Worm (Caenorhabditis elegans): ENCODE measurements around the gene ttr-2.

Gene ttr-2

DNA sequence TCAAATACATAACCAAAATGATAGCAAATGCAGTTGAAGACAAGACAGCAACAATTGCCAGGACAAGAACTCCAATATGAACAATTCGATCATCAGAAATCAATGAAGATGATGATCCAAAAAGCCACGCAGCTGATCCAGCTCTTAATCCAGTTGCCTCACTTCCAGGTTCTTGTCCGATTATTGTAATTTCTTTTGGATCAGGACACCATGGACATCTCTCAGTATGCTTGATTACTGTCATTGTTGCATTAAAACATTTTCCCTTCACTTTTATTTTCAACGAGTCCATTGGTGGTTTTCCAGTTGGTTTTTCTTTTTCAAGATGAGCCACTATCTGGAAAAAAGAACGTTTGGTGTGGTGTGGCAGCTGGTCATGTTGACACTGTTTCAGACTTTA, 36.8 kb downstream of the ttr-2 start:
- TF ChIP-seq lsy-2 (tag; optimal IDR thresholded peaks at IDR 0.05) (no peak), lin-39 (tag; optimal IDR thresholded peaks at IDR 0.05) (no peak), ztf-11 (tag; optimal IDR thresholded peaks at IDR 0.05) (no peak), zag-1 (tag; optimal IDR thresholded peaks at IDR 0.05) (no peak), nhr-21 (tag; optimal IDR thresholded peaks at IDR 0.05) (no peak), aly-2 (tag; optimal IDR thresholded peaks at IDR 0.05) (no peak), nhr-129 (tag; optimal IDR thresholded peaks at IDR 0.05) (no peak), nhr-77 (tag; optimal IDR thresholded peaks at IDR 0.05) (no peak), C34F6.9 (tag; optimal IDR thresholded peaks at IDR 0.05) (no peak), blmp-1 (tag; optimal IDR thresholded peaks at IDR 0.05; ENCODE audit: insufficient read depth) (no peak), dmd-4 (tag; optimal IDR thresholded peaks at IDR 0.05) (no peak), crh-2 (tag; optimal IDR thresholded peaks at IDR 0.05) (no peak), peb-1 (tag; optimal IDR thresholded peaks at IDR 0.05) (no peak)

DNA sequence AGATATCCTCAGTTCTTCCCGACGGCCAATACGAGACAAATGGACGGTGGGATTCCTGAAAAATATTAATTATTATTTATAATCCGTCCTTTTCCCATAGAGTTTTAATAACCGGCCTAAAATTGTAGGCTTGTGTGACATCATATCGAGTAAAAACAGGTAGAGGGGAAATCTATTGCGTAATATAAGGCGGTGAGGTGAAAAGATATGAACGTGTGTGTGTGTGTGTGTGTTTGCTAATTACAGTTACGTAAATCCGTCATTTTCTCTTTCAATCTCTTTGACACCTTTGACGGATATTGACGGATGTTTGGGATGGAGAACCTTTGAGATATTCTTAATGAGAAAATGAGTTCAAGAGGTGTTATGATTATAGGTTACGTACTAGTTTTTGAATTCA, 37.9 kb downstream of the ttr-2 start:
- TF ChIP-seq nhr-23 (tag; optimal IDR thresholded peaks at IDR 0.05) (no peak), dmd-4 (tag; optimal IDR thresholded peaks at IDR 0.05) (no peak)

DNA sequence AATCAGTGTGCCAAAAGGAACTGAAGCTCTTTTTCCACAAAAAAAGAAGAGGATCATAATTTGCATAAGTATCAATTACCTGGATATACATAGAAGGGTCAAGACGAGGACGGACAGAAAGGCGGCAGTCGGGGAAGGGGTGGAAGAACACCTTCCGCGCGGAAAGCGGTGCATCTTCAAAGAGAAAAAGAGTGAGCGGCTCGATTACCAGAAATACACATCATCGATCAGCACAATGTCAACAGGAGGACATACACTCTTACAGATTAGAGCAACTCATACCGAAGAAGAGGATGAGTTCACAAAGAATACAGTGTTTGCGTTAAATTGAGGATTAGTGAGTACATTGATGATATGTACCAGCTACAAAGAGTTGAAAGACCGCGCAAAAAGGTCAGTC, 41.8 kb downstream of the ttr-2 start:
- no peak for TF ChIP-seq nhr-237 (tag; optimal IDR thresholded peaks at IDR 0.05)
- TF ChIP-seq nhr-6 (tag; optimal IDR thresholded peaks at IDR 0.05), result no peak
- no peak for TF ChIP-seq alr-1 (tag; optimal IDR thresholded peaks at IDR 0.05)
- no peak for TF ChIP-seq ztf-11 (tag; optimal IDR thresholded peaks at IDR 0.05)
- TF ChIP-seq F13H6.1 (tag; optimal IDR thresholded peaks at IDR 0.05), result no peak
- TF ChIP-seq peb-1 (tag; optimal IDR thresholded peaks at IDR 0.05), result no peak
- no peak for TF ChIP-seq gmeb-1 (tag; optimal IDR thresholded peaks at IDR 0.05)
- TF ChIP-seq nhr-23 (tag; optimal IDR thresholded peaks at IDR 0.05), result no peak
- no peak for TF ChIP-seq elt-1 (tag; optimal IDR thresholded peaks at IDR 0.05)
- no peak for TF ChIP-seq lin-13 (GFP tag; optimal IDR thresholded peaks at IDR 0.05)
- no peak for TF ChIP-seq unc-55 (GFP tag; optimal IDR thresholded peaks at IDR 0.05)
- no peak for TF ChIP-seq R02D3.7 (tag; optimal IDR thresholded peaks at IDR 0.05)
- TF ChIP-seq fos-1 (tag; optimal IDR thresholded peaks at IDR 0.05), result no peak
- no peak for TF ChIP-seq ceh-82 (tag; optimal IDR thresholded peaks at IDR 0.05)
- no peak for TF ChIP-seq nhr-77 (tag; optimal IDR thresholded peaks at IDR 0.05)
- no peak for TF ChIP-seq nhr-21 (tag; optimal IDR thresholded peaks at IDR 0.05)
- TF ChIP-seq nhr-10 (tag; optimal IDR thresholded peaks at IDR 0.05), result no peak

DNA sequence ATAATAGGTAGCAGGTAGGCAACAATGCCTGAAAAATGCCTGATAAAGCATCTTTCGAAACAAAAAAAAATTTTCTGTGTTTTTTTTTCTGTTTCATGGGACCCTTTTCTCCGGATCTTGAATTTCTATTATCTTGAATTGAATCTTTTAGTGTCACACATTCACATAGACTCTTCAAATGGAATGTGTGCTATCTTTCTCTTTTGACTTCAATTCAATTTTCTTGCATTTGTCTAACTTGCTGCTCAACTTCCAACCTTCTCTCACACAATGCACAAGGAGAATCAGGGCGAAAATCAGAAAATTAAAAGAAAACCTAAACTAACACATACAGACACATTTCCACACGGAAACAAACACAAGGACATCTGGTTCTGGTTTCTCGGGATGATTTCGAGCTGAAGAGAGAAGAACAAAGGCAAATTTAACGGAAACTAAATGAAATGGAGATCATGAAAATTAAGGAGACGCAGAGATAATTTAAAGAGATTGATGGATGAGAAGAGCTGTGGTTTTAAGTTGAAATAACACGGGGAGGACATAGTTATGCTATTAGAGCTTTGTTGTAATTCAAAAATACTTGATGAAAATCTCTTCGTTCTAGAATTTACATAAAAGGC, 44.7 kb downstream of the ttr-2 start:
- TF ChIP-seq sma-3 (GFP tag; optimal IDR thresholded peaks at IDR 0.05), result no peak
- TF ChIP-seq ZK546.5 (tag; optimal IDR thresholded peaks at IDR 0.05), result no peak
- TF ChIP-seq aly-2 (tag; optimal IDR thresholded peaks at IDR 0.05), result no peak
- no peak for TF ChIP-seq ceh-16 (tag; optimal IDR thresholded peaks at IDR 0.05)
- no peak for TF ChIP-seq skn-1 (tag; optimal IDR thresholded peaks at IDR 0.05)
- TF ChIP-seq blmp-1 (tag; optimal IDR thresholded peaks at IDR 0.05; ENCODE audit: insufficient read depth), result no peak
- no peak for TF ChIP-seq nhr-21 (tag; optimal IDR thresholded peaks at IDR 0.05)
- TF ChIP-seq mdl-1 (tag; optimal IDR thresholded peaks at IDR 0.05), result no peak
- TF ChIP-seq elt-3 (tag; optimal IDR thresholded peaks at IDR 0.05), result no peak
- TF ChIP-seq peb-1 (tag; optimal IDR thresholded peaks at IDR 0.05), result no peak
- TF ChIP-seq nhr-77 (tag; optimal IDR thresholded peaks at IDR 0.05), result no peak
- no peak for TF ChIP-seq crh-2 (tag; optimal IDR thresholded peaks at IDR 0.05)
- TF ChIP-seq F13H6.1 (tag; optimal IDR thresholded peaks at IDR 0.05), result no peak
- TF ChIP-seq unc-39 (tag; optimal IDR thresholded peaks at IDR 0.05), result no peak
- TF ChIP-seq nhr-11 (tag; optimal IDR thresholded peaks at IDR 0.05), result no peak
- TF ChIP-seq nhr-10 (tag; optimal IDR thresholded peaks at IDR 0.05), result no peak
- no peak for TF ChIP-seq unc-55 (GFP tag; optimal IDR thresholded peaks at IDR 0.05)
- no peak for TF ChIP-seq ztf-11 (tag; optimal IDR thresholded peaks at IDR 0.05)
- no peak for TF ChIP-seq snpc-4 (tag; optimal IDR thresholded peaks at IDR 0.05)
- no peak for TF ChIP-seq mbf-1 (tag; optimal IDR thresholded peaks at IDR 0.05)

DNA sequence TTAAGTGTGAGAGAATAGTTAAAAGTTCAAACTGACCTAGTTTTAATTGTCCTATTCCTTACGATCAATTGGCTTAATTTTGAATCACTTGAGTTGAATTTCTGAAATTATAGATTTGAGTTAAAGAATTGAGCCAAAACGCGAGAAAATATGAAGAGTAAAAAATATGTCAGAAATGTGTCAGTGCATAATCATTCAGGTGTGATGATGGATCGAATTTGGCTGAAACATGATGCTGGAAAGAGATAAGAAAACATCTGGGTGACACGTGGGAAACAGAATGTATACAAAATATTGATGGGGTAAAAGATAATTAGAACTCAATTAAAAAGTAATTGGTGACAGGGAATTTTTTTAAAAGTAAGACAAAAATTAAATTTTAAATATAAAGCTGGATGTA, 46.2 kb downstream of the ttr-2 start, which contains the start of gene R10E12.2:
R10E12.2 (minus strand) TSS at position 101 of the 400 bp plus-strand sequence.
- TF ChIP-seq nhr-11 (tag; optimal IDR thresholded peaks at IDR 0.05), result no peak
- no peak for TF ChIP-seq lin-11 (tag; optimal IDR thresholded peaks at IDR 0.05)
- TF ChIP-seq skn-1 (tag; optimal IDR thresholded peaks at IDR 0.05), result no peak
- no peak for TF ChIP-seq nhr-12 (tag; optimal IDR thresholded peaks at IDR 0.05)
- no peak for TF ChIP-seq R02D3.7 (tag; optimal IDR thresholded peaks at IDR 0.05)
- no peak for TF ChIP-seq mdl-1 (tag; optimal IDR thresholded peaks at IDR 0.05)

All from whole organism, L2 larva.